Fruit fly (Drosophila melanogaster) whole organism, embryonic: Measurements from ENCODE around the gene CG7231.
A peak's percentile ranks its signal among the peaks of the same experiment; 100 is the strongest.

ENCODE experiments used
- Atf6 ChIP-seq: fragments of 200-800 bp; sonication (Bioruptor generic); IDR thresholded peaks from 2 replicates; pipeline ENCODE4 v1.3.6; 2022; ENCODE audit warnings: missing biosample characterization, missing genetic modification characterization
- Bdp1 ChIP-seq: fragments of 200-800 bp; sonication (Bioruptor generic); optimal IDR thresholded peaks from 3 replicates; lab custom pipeline; 2016; ENCODE audit warnings: missing biosample characterization, missing genetic modification characterization
- Blimp-1 ChIP-seq: fragments of 200-800 bp; sonication (Bioruptor generic); optimal IDR thresholded peaks from 3 replicates; lab custom pipeline; 2018; ENCODE audit warnings: missing biosample characterization, missing genetic modification characterization, mild to moderate bottlenecking, moderate library complexity, missing genetic modification reagents
- CG10462 ChIP-seq: fragments of 200-800 bp; sonication (Bioruptor generic); optimal IDR thresholded peaks from 2 replicates; lab custom pipeline; 2016; ENCODE audit warnings: missing biosample characterization, missing genetic modification characterization
- CG10543 ChIP-seq: fragments of 200-800 bp; sonication (Bioruptor generic); optimal IDR thresholded peaks from 3 replicates; lab custom pipeline; 2017; ENCODE audit warnings: missing biosample characterization, mild to moderate bottlenecking, missing genetic modification characterization, moderate library complexity
- CG11247 ChIP-seq: fragments of 200-800 bp; sonication (Bioruptor generic); IDR thresholded peaks from 2 replicates; pipeline ENCODE4 v1.3.6; 2022; ENCODE audit warnings: missing biosample characterization, missing genetic modification characterization
- CG12769 ChIP-seq: fragments of 200-800 bp; sonication (Bioruptor generic); optimal IDR thresholded peaks from 2 replicates; lab custom pipeline; 2019; ENCODE audit warnings: missing biosample characterization, mild to moderate bottlenecking, missing genetic modification characterization, moderate library complexity
- CG14667 ChIP-seq: fragments of 200-800 bp; sonication (Bioruptor generic); IDR thresholded peaks from 2 replicates; pipeline ENCODE4 v1.3.6; 2022; ENCODE audit warnings: missing biosample characterization, missing genetic modification characterization
- CG15479 ChIP-seq: fragments of 200-800 bp; sonication (Bioruptor generic); optimal IDR thresholded peaks from 3 replicates; lab custom pipeline; 2019; ENCODE audit warnings: missing biosample characterization, mild to moderate bottlenecking, missing genetic modification characterization, moderate library complexity
- CG16863 ChIP-seq: fragments of 200-800 bp; sonication (Bioruptor generic); optimal IDR thresholded peaks from 3 replicates; lab custom pipeline; 2016; ENCODE audit warnings: missing biosample characterization, missing genetic modification characterization
- CG17361 ChIP-seq: fragments of 200-800 bp; sonication (Bioruptor generic); IDR thresholded peaks from 3 replicates; pipeline ENCODE4 v1.3.6; 2022; ENCODE audit warnings: missing biosample characterization, missing genetic modification characterization
- CG2120 ChIP-seq: fragments of 200-800 bp; sonication (Bioruptor generic); optimal IDR thresholded peaks from 3 replicates; lab custom pipeline; 2016; ENCODE audit warnings: missing biosample characterization, missing genetic modification characterization
- CG2199 ChIP-seq: fragments of 200-800 bp; sonication (Bioruptor generic); IDR thresholded peaks from 3 replicates; pipeline ENCODE4 v1.3.6; 2022; ENCODE audit warnings: missing biosample characterization, missing genetic modification characterization
- CG3163 ChIP-seq: fragments of 200-800 bp; sonication (Bioruptor generic); optimal IDR thresholded peaks from 3 replicates; lab custom pipeline; 2016; ENCODE audit warnings: missing biosample characterization, missing genetic modification characterization
- CG32532 ChIP-seq: fragments of 200-800 bp; sonication (Bioruptor generic); IDR thresholded peaks from 2 replicates; pipeline ENCODE4 v1.3.6; 2022; ENCODE audit warnings: missing biosample characterization, missing genetic modification characterization
- CG3407 ChIP-seq: fragments of 200-800 bp; sonication (Bioruptor generic); optimal IDR thresholded peaks from 2 replicates; lab custom pipeline; 2018; ENCODE audit warnings: missing biosample characterization, mild to moderate bottlenecking, missing genetic modification characterization
- CG34224 ChIP-seq: fragments of 200-800 bp; sonication (Bioruptor generic); IDR thresholded peaks from 3 replicates; pipeline ENCODE4 v1.3.6; 2022; ENCODE audit warnings: missing biosample characterization, missing genetic modification characterization; ENCODE audit not compliant: partially characterized antibody
- CG34422 ChIP-seq: fragments of 200-800 bp; sonication (Bioruptor generic); IDR thresholded peaks from 3 replicates; pipeline ENCODE4 v1.3.6; 2022; ENCODE audit warnings: missing biosample characterization, missing genetic modification characterization
- CG9817 ChIP-seq: fragments of 200-800 bp; sonication (Bioruptor generic); optimal IDR thresholded peaks from 2 replicates; lab custom pipeline; 2018; ENCODE audit warnings: missing biosample characterization, mild to moderate bottlenecking, missing genetic modification characterization, moderate library complexity
- D19A ChIP-seq: fragments of 200-800 bp; optimal IDR thresholded peaks from 3 replicates; lab custom pipeline; 2019; ENCODE audit warnings: missing biosample characterization, mild to moderate bottlenecking, missing genetic modification characterization, moderate library complexity
- Dbx ChIP-seq: fragments of 200-800 bp; sonication (Bioruptor generic); IDR thresholded peaks from 3 replicates; pipeline ENCODE4 v1.3.6; 2022; ENCODE audit warnings: missing biosample characterization, missing genetic modification characterization
- Deaf1 ChIP-seq: fragments of 200-800 bp; optimal IDR thresholded peaks from 3 replicates; lab custom pipeline; 2019; ENCODE audit warnings: missing biosample characterization, mild to moderate bottlenecking, missing genetic modification characterization, moderate library complexity
- Ets65A ChIP-seq: fragments of 200-800 bp; sonication (Bioruptor generic); peaks from one replicate; lab custom pipeline; 2016; ENCODE audit warnings: missing biosample characterization, missing genetic modification characterization
- H2.0 ChIP-seq: fragments of 200-800 bp; sonication (Bioruptor generic); IDR thresholded peaks from 2 replicates; pipeline ENCODE4 v1.3.6; 2022; ENCODE audit warnings: missing biosample characterization, missing genetic modification characterization
- Jarid2 ChIP-seq: fragments of 200-800 bp; sonication (Bioruptor generic); optimal IDR thresholded peaks from 3 replicates; lab custom pipeline; 2017; ENCODE audit warnings: mild to moderate bottlenecking, missing biosample characterization, missing genetic modification reagents, missing genetic modification characterization
- MESR4 ChIP-seq: fragments of 200-800 bp; sonication (Bioruptor generic); optimal IDR thresholded peaks from 2 replicates; lab custom pipeline; 2018; ENCODE audit warnings: missing biosample characterization, mild to moderate bottlenecking, missing genetic modification characterization, moderate library complexity
- Nf-YB ChIP-seq: fragments of 200-800 bp; sonication (Bioruptor generic); optimal IDR thresholded peaks from 3 replicates; lab custom pipeline; 2019; ENCODE audit warnings: missing biosample characterization, mild to moderate bottlenecking, missing genetic modification characterization, moderate library complexity
- Rfx ChIP-seq: fragments of 200-800 bp; sonication (Bioruptor generic); IDR thresholded peaks from 2 replicates; pipeline ENCODE4 v1.3.6; 2022; ENCODE audit warnings: missing biosample characterization, missing genetic modification characterization
- ase ChIP-seq: fragments of 200-800 bp; sonication (Bioruptor generic); IDR thresholded peaks from 3 replicates; pipeline ENCODE4 v1.3.6; 2022; ENCODE audit warnings: missing biosample characterization, missing genetic modification characterization
- cad ChIP-seq: fragments of >200 bp; optimal IDR thresholded peaks from 2 replicates; lab custom pipeline; 2017; ENCODE audit warnings: missing biosample characterization, missing genetic modification characterization
- chif ChIP-seq, 2 experiments: fragments of 200-800 bp; sonication (Bioruptor generic); optimal IDR thresholded peaks; 3 replicates each; lab custom pipeline; 2016; ENCODE audit warnings: missing biosample characterization in 2 of 2, missing genetic modification characterization in 2 of 2
- ci ChIP-seq: fragments of 200-800 bp; sonication (Bioruptor generic); IDR thresholded peaks from 3 replicates; pipeline ENCODE4 v1.3.6; 2022; ENCODE audit warnings: missing biosample characterization, missing genetic modification characterization
- emc ChIP-seq: fragments of 200-800 bp; sonication (Bioruptor generic); optimal IDR thresholded peaks from 2 replicates; lab custom pipeline; 2016; ENCODE audit warnings: missing biosample characterization, missing genetic modification characterization
- exex ChIP-seq: fragments of 200-800 bp; sonication (Bioruptor generic); optimal IDR thresholded peaks from 4 replicates; lab custom pipeline; 2018; ENCODE audit warnings: missing biosample characterization, mild to moderate bottlenecking, missing genetic modification characterization, moderate library complexity
- gcm ChIP-seq: fragments of 200-800 bp; sonication (Bioruptor generic); optimal IDR thresholded peaks from 2 replicates; lab custom pipeline; 2019; ENCODE audit warnings: missing biosample characterization, mild to moderate bottlenecking, missing genetic modification characterization, moderate library complexity
- grau ChIP-seq: fragments of 200-800 bp; optimal IDR thresholded peaks from 3 replicates; lab custom pipeline; 2019; ENCODE audit warnings: missing biosample characterization, mild to moderate bottlenecking, missing genetic modification characterization, moderate library complexity
- hbn ChIP-seq: fragments of 200-800 bp; sonication (Bioruptor generic); IDR thresholded peaks from 2 replicates; pipeline ENCODE4 v1.3.6; 2022; ENCODE audit warnings: missing biosample characterization, missing genetic modification characterization; ENCODE audit not compliant: partially characterized antibody
- ken ChIP-seq: fragments of 200-800 bp; sonication (Bioruptor generic); IDR thresholded peaks from 3 replicates; pipeline ENCODE4 v1.3.6; 2022; ENCODE audit warnings: missing biosample characterization, missing genetic modification characterization
- kni ChIP-seq: fragments of 200-800 bp; sonication (Bioruptor generic); optimal IDR thresholded peaks from 3 replicates; lab custom pipeline; 2017; ENCODE audit warnings: mild to moderate bottlenecking, missing biosample characterization, missing genetic modification reagents, missing genetic modification characterization
- lab ChIP-seq: fragments of 200-800 bp; sonication (Bioruptor generic); optimal IDR thresholded peaks from 3 replicates; lab custom pipeline; 2017; ENCODE audit warnings: missing biosample characterization, missing genetic modification characterization, mild to moderate bottlenecking, moderate library complexity, missing genetic modification reagents
- prd ChIP-seq, 3 experiments: fragments of >200 bp in 2 of 3; fragments of 200-800 bp in 1 of 3; sonication (Bioruptor generic) in 1 of 3; optimal IDR thresholded peaks in 2 of 3; IDR thresholded peaks in 1 of 3; 2 replicates in 2 of 3; 3 replicates in 1 of 3; pipeline versions ENCODE4 v1.3.6 to Lab custom; 2017 to 2022; ENCODE audit warnings: missing biosample characterization in 1 of 3, missing genetic modification characterization in 1 of 3
- pros ChIP-seq: fragments of 200-800 bp; sonication (Bioruptor generic); optimal IDR thresholded peaks from 3 replicates; lab custom pipeline; 2019; ENCODE audit warnings: missing biosample characterization, mild to moderate bottlenecking, missing genetic modification characterization, moderate library complexity
- rib ChIP-seq: fragments of 200-800 bp; sonication (Bioruptor generic); IDR thresholded peaks from 2 replicates; pipeline ENCODE4 v1.3.6; 2022; ENCODE audit warnings: missing biosample characterization, missing genetic modification characterization
- sens ChIP-seq: fragments of 200-800 bp; sonication (Bioruptor generic); peaks from one replicate; lab custom pipeline; 2016; ENCODE audit warnings: missing biosample characterization, missing genetic modification characterization
- tna ChIP-seq: fragments of 200-800 bp; sonication (Bioruptor generic); IDR thresholded peaks from 2 replicates; pipeline ENCODE4 v1.3.6; 2022; ENCODE audit warnings: missing biosample characterization, missing genetic modification characterization; ENCODE audit not compliant: partially characterized antibody
- trem ChIP-seq: fragments of 200-800 bp; optimal IDR thresholded peaks from 3 replicates; lab custom pipeline; 2019; ENCODE audit warnings: missing biosample characterization, mild to moderate bottlenecking, missing genetic modification characterization, moderate library complexity
- twi ChIP-seq: fragments of 200-800 bp; optimal IDR thresholded peaks from 2 replicates; lab custom pipeline; 2019; ENCODE audit warnings: missing biosample characterization, mild to moderate bottlenecking, missing genetic modification characterization, moderate library complexity
- wek ChIP-seq: fragments of 200-800 bp; sonication (Bioruptor generic); optimal IDR thresholded peaks from 3 replicates; lab custom pipeline; 2018; ENCODE audit warnings: missing biosample characterization, mild to moderate bottlenecking, missing genetic modification characterization, moderate library complexity

The CG7231 gene

dm6 chr2L:7990720-7991119, 7.0 kb downstream of the CG7231 start:
- no peak for TF ChIP-seq cad (GFP tag; lab: Kevin White, UChicago)
- peak; percentile 56 for TF ChIP-seq sens
- TF ChIP-seq, all 482 proteins: peak for 1

DNA sequence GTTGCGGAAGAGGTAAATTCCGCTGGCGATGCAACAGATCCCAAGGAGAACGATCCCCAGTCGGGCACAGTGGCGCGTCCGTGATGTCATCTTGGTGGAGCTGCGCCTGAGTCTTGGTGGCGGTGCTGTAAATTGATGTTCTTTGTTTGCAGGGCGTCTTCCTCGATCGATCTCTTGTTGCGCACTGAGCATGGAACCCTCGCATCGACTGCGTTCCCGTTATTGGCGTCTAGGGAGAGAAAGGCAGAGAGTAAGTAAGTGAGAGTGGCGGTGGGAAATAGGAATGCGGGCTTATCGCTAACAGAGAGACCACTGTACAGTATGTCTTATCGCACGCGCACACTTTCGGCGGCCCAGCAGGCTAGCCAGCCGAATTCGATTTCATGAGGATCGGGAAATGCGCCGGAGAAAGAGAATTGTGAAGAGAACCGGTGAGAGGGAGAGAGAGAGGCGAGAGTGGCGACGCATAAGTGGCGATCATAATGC, 7.7 kb downstream of the CG7231 start:
- TF ChIP-seq pros (peak; percentile 55), CG17361 (no peak), MESR4 (GFP tag; lab: Kevin White, UChicago) (no peak), CG15479 (GFP tag; lab: Kevin White, UChicago) (peak; percentile 59), prd (optimal IDR thresholded peaks at IDR 0.05; lab: Kevin White, UChicago) (no peak), prd (GFP tag; IDR thresholded peaks at IDR 0.05; lab: Robert Waterston, UW) (no peak), CG12769 (tag; lab: Kevin White, UChicago) (peak; percentile 48), grau (tag; lab: Kevin White, UChicago) (peak; percentile 97), CG10543 (GFP tag; lab: Kevin White, UChicago) (peak; percentile 11), tna (GFP tag; lab: Robert Waterston, UW) (no peak), CG32532 (GFP tag; lab: Robert Waterston, UW) (0 out of 2 replicates have a peak, but pooled peaks have one; percentile 33), gcm (GFP tag; lab: Kevin White, UChicago) (peak; percentile 89), wek (no peak), CG14667 (GFP tag; lab: Robert Waterston, UW) (no peak), CG9817 (tag; lab: Kevin White, UChicago) (no peak), Bdp1 (GFP tag; lab: Kevin White, UChicago) (no peak), D19A (tag; lab: Kevin White, UChicago) (peak; percentile 48), hbn (GFP tag; lab: Robert Waterston, UW) (peak; percentile 25; the same call in 1 of the 2 replicates), CG3163 (peak; percentile 80), CG16863 (GFP tag; lab: Kevin White, UChicago) (no peak), Rfx (GFP tag; lab: Robert Waterston, UW) (0 out of 2 replicates have a peak, but pooled peaks have one; percentile 30), Jarid2 (GFP tag; lab: Kevin White, UChicago) (peak; percentile 73), H2.0 (GFP tag; lab: Robert Waterston, UW) (0 out of 2 replicates have a peak, but pooled peaks have one; percentile 15), Ets65A (peak; percentile 90), emc (GFP tag; lab: Kevin White, UChicago) (no peak), Blimp-1 (GFP tag; lab: Kevin White, UChicago) (peak; percentile 82), kni (peak; percentile 2), ase (GFP tag; lab: Robert Waterston, UW) (no peak), CG3407 (GFP tag; lab: Kevin White, UChicago) (no peak), trem (tag; lab: Kevin White, UChicago) (peak; percentile 33), CG2199 (GFP tag; lab: Robert Waterston, UW) (0 out of 3 replicates have a peak, but pooled peaks have one; percentile 55), CG34224 (peak; percentile 32; the same call in 1 of the 3 replicates), Deaf1 (tag; lab: Kevin White, UChicago) (peak; percentile 82), Dbx (GFP tag; lab: Robert Waterston, UW) (peak; percentile 11; the same call in 1 of the 3 replicates), Atf6 (GFP tag; lab: Robert Waterston, UW) (no peak), twi (tag; lab: Kevin White, UChicago) (no peak), ken (GFP tag; lab: Robert Waterston, UW) (peak; percentile 42; the same call in 1 of the 3 replicates), CG10462 (GFP tag; lab: Kevin White, UChicago) (peak; percentile 69), chif (GFP tag; optimal IDR thresholded peaks at IDR 0.05; lab: Kevin White, UChicago) (no peak), ci (peak; percentile 40; the same call in 2 of the 3 replicates), Nf-YB (GFP tag; lab: Kevin White, UChicago) (no peak), rib (no peak), CG34422 (GFP tag; lab: Robert Waterston, UW) (0 out of 3 replicates have a peak, but pooled peaks have one; percentile 27), CG11247 (no peak), CG2120 (GFP tag; lab: Kevin White, UChicago) (no peak), exex (tag; lab: Kevin White, UChicago) (peak; percentile 36), lab (peak; percentile 22)
